Worm (Caenorhabditis elegans) whole organism, late embryonic: ENCODE measurements around the gene ZK742.7.

Experiments used
- ceh-14 ChIP-seq: sonication (generic microtip); optimal IDR thresholded peaks from 2 replicates; lab custom pipeline; 2016; ENCODE audit warnings: missing genotype, missing genetic modification characterization, missing compliant biosample characterization
- fkh-10 ChIP-seq: fragments of 150-350 bp; optimal IDR thresholded peaks from 2 replicates; lab custom pipeline; 2014; ENCODE audit warnings: missing biosample characterization, missing genetic modification reagents, missing genetic modification characterization

ce11 chrV:7781511-7781910 is 16.7 kb upstream of the ZK742.7 start, which contains the start of gene cyp-32A1:
- no peak for TF ChIP-seq fkh-10 (GFP tag; lab: Kevin White, UChicago)
- TF ChIP-seq ceh-14 (tag; lab: Kevin White, UChicago) = no peak
